Fruit fly (Drosophila melanogaster) S2 (cell line): Measurements from ENCODE around the gene CG9386.

Experiments
- CG8478 ChIP-seq: fragments of >200 bp; optimal IDR thresholded peaks from 2 replicates; lab custom pipeline; 2018
- CTCF ChIP-seq, 2 experiments: fragments of >200 bp; optimal IDR thresholded peaks; 2 replicates each; lab custom pipeline; 2018

DNA sequence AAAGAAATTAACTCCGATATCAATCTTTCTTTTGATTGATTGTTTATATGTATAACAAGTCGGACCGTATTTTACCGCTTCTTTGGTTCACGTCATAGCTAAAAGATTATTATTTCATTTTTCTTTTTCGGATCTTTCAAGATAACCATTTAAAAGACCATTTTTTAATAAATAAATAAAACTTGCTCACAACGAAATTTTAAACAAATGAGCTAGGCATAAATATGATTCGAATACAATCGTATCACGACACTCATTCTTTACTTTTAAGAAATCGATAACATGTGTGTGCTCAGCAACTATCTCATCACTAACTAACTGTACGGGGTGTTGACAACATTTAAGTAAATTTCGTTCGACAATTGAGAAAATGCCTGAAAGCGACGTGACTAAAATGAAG, 50.9 kb downstream of the CG9386 start, which contains the start of gene CG8149:
- TF ChIP-seq CG8478 (lab: Kevin White, UChicago) (no peak), CTCF (optimal IDR thresholded peaks at IDR 0.05; lab: Kevin White, UChicago) (no peak)
